Worm (Caenorhabditis elegans): ENCODE data around the gene W04G3.11.

The W04G3.11 gene

ce11 chrX:11097343-11097742 is 8.3 kb downstream of the W04G3.11 start:
- TF ChIP-seq aly-1 (tag; optimal IDR thresholded peaks at IDR 0.05) (no peak), tbx-37 (GFP tag; conservative IDR thresholded peaks at IDR 0.05) (no peak), ceh-13 (GFP tag; optimal IDR thresholded peaks at IDR 0.05) (no peak), pes-1 (GFP tag; IDR thresholded peaks at IDR 0.05) (no peak), ceh-36 (tag; optimal IDR thresholded peaks at IDR 0.05) (no peak), scrt-1 (GFP tag; IDR thresholded peaks at IDR 0.05) (no peak), hmg-4 (GFP tag; optimal IDR thresholded peaks at IDR 0.05) (no peak)

- no peak for TF ChIP-seq scrt-1 (GFP tag; IDR thresholded peaks at IDR 0.05)
- TF ChIP-seq hmbx-1 (tag; optimal IDR thresholded peaks at IDR 0.05), result no peak
Measured at ce11 chrX:11098086-11098485, 9.1 kb downstream of the W04G3.11 start, which contains the start of gene W02H3.3. Gene W02H3.3 (minus strand): TSS chrX:11098186.

ce11 chrX:11103173-11103572 is 14.2 kb downstream of the W04G3.11 start:
- no peak for TF ChIP-seq hmg-4 (GFP tag; optimal IDR thresholded peaks at IDR 0.05)
- no peak for TF ChIP-seq ceh-36 (tag; optimal IDR thresholded peaks at IDR 0.05)
- no peak for TF ChIP-seq B0310.2 (tag; optimal IDR thresholded peaks at IDR 0.05)
- TF ChIP-seq aly-1 (tag; optimal IDR thresholded peaks at IDR 0.05), result no peak
- no peak for TF ChIP-seq sea-1 (GFP tag; conservative IDR thresholded peaks at IDR 0.05)
- no peak for TF ChIP-seq ceh-13 (GFP tag; optimal IDR thresholded peaks at IDR 0.05)
- no peak for TF ChIP-seq hnd-1 (tag; optimal IDR thresholded peaks at IDR 0.05)
- TF ChIP-seq ama-1 (optimal IDR thresholded peaks at IDR 0.05), result no peak
- TF ChIP-seq hmbx-1 (tag; optimal IDR thresholded peaks at IDR 0.05), result no peak
- TF ChIP-seq flt-1 (GFP tag; IDR thresholded peaks at IDR 0.05), result no peak

- TF ChIP-seq B0310.2 (tag; optimal IDR thresholded peaks at IDR 0.05) (no peak), scrt-1 (GFP tag; IDR thresholded peaks at IDR 0.05) (no peak), ceh-36 (tag; optimal IDR thresholded peaks at IDR 0.05) (no peak), ceh-13 (GFP tag; optimal IDR thresholded peaks at IDR 0.05) (no peak), ama-1 (optimal IDR thresholded peaks at IDR 0.05) (no peak), hmbx-1 (tag; optimal IDR thresholded peaks at IDR 0.05) (no peak), tbx-37 (GFP tag; conservative IDR thresholded peaks at IDR 0.05) (no peak), tra-4 (tag; optimal IDR thresholded peaks at IDR 0.05) (no peak), tbx-11 (GFP tag; IDR thresholded peaks at IDR 0.05) (no peak), ets-7 (tag; optimal IDR thresholded peaks at IDR 0.05) (no peak), sea-1 (GFP tag; conservative IDR thresholded peaks at IDR 0.05) (no peak), flt-1 (GFP tag; IDR thresholded peaks at IDR 0.05) (no peak), hmg-4 (GFP tag; optimal IDR thresholded peaks at IDR 0.05) (no peak)
Measured at ce11 chrX:11104883-11105629, 16.1 kb downstream of the W04G3.11 start, which contains the start of gene W02H3.1. Gene W02H3.1 (minus strand): TSS chrX:11105460.

ce11 chrX:11107076-11107475 is 18.1 kb downstream of the W04G3.11 start, which contains the start of gene clc-17:
Gene clc-17 (plus strand): TSS chrX:11107376.
- TF ChIP-seq ets-7 (tag; optimal IDR thresholded peaks at IDR 0.05) (no peak), ceh-13 (GFP tag; optimal IDR thresholded peaks at IDR 0.05) (no peak), ceh-36 (tag; optimal IDR thresholded peaks at IDR 0.05) (no peak), scrt-1 (GFP tag; IDR thresholded peaks at IDR 0.05) (no peak), ama-1 (optimal IDR thresholded peaks at IDR 0.05) (no peak), tbx-11 (GFP tag; IDR thresholded peaks at IDR 0.05) (no peak), flt-1 (GFP tag; IDR thresholded peaks at IDR 0.05) (no peak), hnd-1 (tag; optimal IDR thresholded peaks at IDR 0.05) (no peak), pes-1 (GFP tag; IDR thresholded peaks at IDR 0.05) (no peak), aly-1 (tag; optimal IDR thresholded peaks at IDR 0.05) (no peak)

ce11 chrX:11109200-11109599 is 20.2 kb downstream of the W04G3.11 start, which contains the start of gene grd-1:
Gene grd-1 (plus strand): TSS chrX:11109440.
- no peak for TF ChIP-seq ets-7 (tag; optimal IDR thresholded peaks at IDR 0.05)
- no peak for TF ChIP-seq hmg-4 (GFP tag; optimal IDR thresholded peaks at IDR 0.05)
- no peak for TF ChIP-seq ama-1 (optimal IDR thresholded peaks at IDR 0.05)
- TF ChIP-seq F13C5.2 (tag; optimal IDR thresholded peaks at IDR 0.05), result no peak
- TF ChIP-seq scrt-1 (GFP tag; IDR thresholded peaks at IDR 0.05), result no peak
- TF ChIP-seq tbx-37 (GFP tag; conservative IDR thresholded peaks at IDR 0.05), result no peak
- TF ChIP-seq ceh-13 (GFP tag; optimal IDR thresholded peaks at IDR 0.05), result no peak

ce11 chrX:11114420-11114819 is 25.4 kb downstream of the W04G3.11 start:
- TF ChIP-seq scrt-1 (GFP tag; IDR thresholded peaks at IDR 0.05) (no peak), aly-1 (tag; optimal IDR thresholded peaks at IDR 0.05) (no peak), pes-1 (GFP tag; IDR thresholded peaks at IDR 0.05) (no peak), tbx-11 (GFP tag; IDR thresholded peaks at IDR 0.05) (no peak), sea-1 (GFP tag; conservative IDR thresholded peaks at IDR 0.05) (no peak), tra-4 (tag; optimal IDR thresholded peaks at IDR 0.05) (no peak), ceh-36 (tag; optimal IDR thresholded peaks at IDR 0.05) (no peak), ama-1 (optimal IDR thresholded peaks at IDR 0.05) (no peak), tbx-37 (GFP tag; conservative IDR thresholded peaks at IDR 0.05) (no peak)

- no peak for TF ChIP-seq tra-4 (tag; optimal IDR thresholded peaks at IDR 0.05)
- TF ChIP-seq tbx-11 (GFP tag; IDR thresholded peaks at IDR 0.05), result no peak
- TF ChIP-seq ceh-13 (GFP tag; optimal IDR thresholded peaks at IDR 0.05), result no peak
- no peak for TF ChIP-seq F13C5.2 (tag; optimal IDR thresholded peaks at IDR 0.05)
- TF ChIP-seq sea-1 (GFP tag; conservative IDR thresholded peaks at IDR 0.05), result no peak
- no peak for TF ChIP-seq aly-1 (tag; optimal IDR thresholded peaks at IDR 0.05)
- TF ChIP-seq pes-1 (GFP tag; IDR thresholded peaks at IDR 0.05), result no peak
- TF ChIP-seq hnd-1 (tag; optimal IDR thresholded peaks at IDR 0.05), result no peak
- TF ChIP-seq hmg-4 (GFP tag; optimal IDR thresholded peaks at IDR 0.05), result no peak
- no peak for TF ChIP-seq B0310.2 (tag; optimal IDR thresholded peaks at IDR 0.05)
- no peak for TF ChIP-seq flt-1 (GFP tag; IDR thresholded peaks at IDR 0.05)
- TF ChIP-seq tbx-37 (GFP tag; conservative IDR thresholded peaks at IDR 0.05), result no peak
- TF ChIP-seq ceh-36 (tag; optimal IDR thresholded peaks at IDR 0.05), result no peak
- TF ChIP-seq hmbx-1 (tag; optimal IDR thresholded peaks at IDR 0.05), result no peak
- TF ChIP-seq ama-1 (optimal IDR thresholded peaks at IDR 0.05), result no peak
- TF ChIP-seq ets-7 (tag; optimal IDR thresholded peaks at IDR 0.05), result no peak
- no peak for TF ChIP-seq scrt-1 (GFP tag; IDR thresholded peaks at IDR 0.05)
Measured at ce11 chrX:11116723-11117122, 27.7 kb downstream of the W04G3.11 start, which contains the start of gene nlp-66. Gene nlp-66 (minus strand): TSS chrX:11116823.

Measured in whole organism, early embryonic.